Worm (Caenorhabditis elegans) whole organism, young adult: ENCODE measurements around the gene smut-1.

Source experiments
- C06A6.2 ChIP-seq: fragments of 200-800 bp; sonication (Bioruptor generic); conservative IDR thresholded peaks from 2 replicates; pipeline ENCODE4 v1.3.6; 2022; ENCODE audit warnings: missing genetic modification characterization, missing compliant biosample characterization
- F57A8.1 ChIP-seq: fragments of 200-800 bp; sonication (Bioruptor generic); optimal IDR thresholded peaks from 2 replicates; lab custom pipeline; 2018; ENCODE audit warnings: mild to moderate bottlenecking, missing genetic modification characterization, moderate library complexity, missing compliant biosample characterization
- Y56A3A.18 ChIP-seq: fragments of 200-800 bp; sonication (Bioruptor generic); IDR thresholded peaks from 2 replicates; pipeline ENCODE4 v1.3.6; 2022; ENCODE audit warnings: missing genetic modification reagents, missing genetic modification characterization, missing compliant biosample characterization
- attf-6 ChIP-seq: fragments of 200-800 bp; sonication (Bioruptor generic); IDR thresholded peaks from 2 replicates; pipeline ENCODE4 v1.3.6; 2022; ENCODE audit warnings: missing genetic modification reagents, missing genetic modification characterization, missing compliant biosample characterization
- ceh-27 ChIP-seq: fragments of 200-800 bp; sonication (Bioruptor generic); optimal IDR thresholded peaks from 2 replicates; lab custom pipeline; 2018; ENCODE audit warnings: mild to moderate bottlenecking, missing genetic modification characterization, moderate library complexity, missing compliant biosample characterization
- ceh-79 ChIP-seq: sonication (generic microtip); optimal IDR thresholded peaks from 2 replicates; lab custom pipeline; 2017; ENCODE audit warnings: mild to moderate bottlenecking, missing genetic modification characterization, missing compliant biosample characterization
- mxl-1 ChIP-seq: sonication (generic microtip); optimal IDR thresholded peaks from 2 replicates; lab custom pipeline; 2016; ENCODE audit warnings: missing genetic modification characterization, missing compliant biosample characterization
- nhr-120 ChIP-seq: fragments of 200-800 bp; sonication (Bioruptor generic); IDR thresholded peaks from 2 replicates; pipeline ENCODE4 v1.3.6; 2022; ENCODE audit warnings: missing genetic modification characterization, missing compliant biosample characterization
- pha-4 ChIP-seq: fragments of 150-350 bp; sonication (generic microtip); optimal IDR thresholded peaks from 2 replicates; lab custom pipeline; 2014; ENCODE audit warnings: missing biosample characterization, missing genetic modification reagents, missing genetic modification characterization
- rec-8 ChIP-seq, 2 experiments: sonication (generic microtip); optimal IDR thresholded peaks; 2 replicates each; lab custom pipeline; 2016; ENCODE audit warnings: mild to moderate bottlenecking in 2 of 2, missing genetic modification characterization in 2 of 2, missing genetic modification reagents in 2 of 2, missing genotype in 2 of 2, missing biosample characterization in 1 of 2, missing compliant biosample characterization in 1 of 2, moderate library complexity in 1 of 2
- repo-1 ChIP-seq: sonication (generic microtip); optimal IDR thresholded peaks from 2 replicates; lab custom pipeline; 2017; ENCODE audit warnings: mild to moderate bottlenecking, missing genetic modification characterization, missing compliant biosample characterization

DNA sequence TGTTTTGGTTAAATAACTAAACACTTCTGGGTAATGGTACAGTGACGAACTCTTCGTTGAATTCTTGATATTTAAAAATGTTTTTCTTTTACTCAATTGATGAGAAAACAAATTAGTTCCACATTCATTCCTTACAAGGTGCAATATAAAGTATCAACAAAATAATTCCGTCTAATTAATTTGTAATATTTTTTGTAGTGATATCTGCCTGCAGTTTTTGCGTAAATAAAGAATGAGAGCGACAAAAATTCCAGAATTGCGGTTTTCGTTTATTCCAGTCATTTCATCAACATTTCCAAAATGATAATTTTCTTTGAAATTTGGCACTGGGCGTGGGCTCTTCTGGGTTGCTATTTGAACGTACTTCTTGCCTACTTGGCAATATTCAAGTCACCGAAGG, 41.6 kb upstream of the smut-1 start, which contains the start of gene srd-20:
- no peak for TF ChIP-seq nhr-120 (GFP tag; lab: Robert Waterston, UW)
- no peak for TF ChIP-seq ceh-79 (tag; lab: Kevin White, UChicago)
- TF ChIP-seq rec-8 (tag; optimal IDR thresholded peaks at IDR 0.05; lab: Kevin White, UChicago), result no peak
- no peak for TF ChIP-seq Y56A3A.18 (GFP tag; lab: Robert Waterston, UW)
- TF ChIP-seq F57A8.1 (GFP tag; lab: Kevin White, UChicago), result no peak
- TF ChIP-seq ceh-27, result no peak
- TF ChIP-seq attf-6 (GFP tag; lab: Robert Waterston, UW), result no peak
- TF ChIP-seq C06A6.2 (GFP tag; lab: Robert Waterston, UW), result no peak
- TF ChIP-seq repo-1 (tag; lab: Kevin White, UChicago), result no peak
- TF ChIP-seq mxl-1 (tag; lab: Kevin White, UChicago), result no peak
- TF ChIP-seq pha-4, result no peak
